Worm (Caenorhabditis elegans): Measurements from ENCODE around the gene C27F2.10.

Gene C27F2.10

ce11 chrIII:4962393-4962792 lies 24.3 kb downstream of the C27F2.10 start, which contains the start of gene vps-22:
Gene vps-22, minus strand, starts transcription at chrIII:4962493.
- TF ChIP-seq egl-5 (tag; optimal IDR thresholded peaks at IDR 0.05) (no peak), pha-4 (tag; optimal IDR thresholded peaks at IDR 0.05) (no peak), ama-1 (optimal IDR thresholded peaks at IDR 0.05) (no peak), fkh-10 (GFP tag; optimal IDR thresholded peaks at IDR 0.05) (no peak), ztf-4 (tag; optimal IDR thresholded peaks at IDR 0.05) (no peak)

DNA sequence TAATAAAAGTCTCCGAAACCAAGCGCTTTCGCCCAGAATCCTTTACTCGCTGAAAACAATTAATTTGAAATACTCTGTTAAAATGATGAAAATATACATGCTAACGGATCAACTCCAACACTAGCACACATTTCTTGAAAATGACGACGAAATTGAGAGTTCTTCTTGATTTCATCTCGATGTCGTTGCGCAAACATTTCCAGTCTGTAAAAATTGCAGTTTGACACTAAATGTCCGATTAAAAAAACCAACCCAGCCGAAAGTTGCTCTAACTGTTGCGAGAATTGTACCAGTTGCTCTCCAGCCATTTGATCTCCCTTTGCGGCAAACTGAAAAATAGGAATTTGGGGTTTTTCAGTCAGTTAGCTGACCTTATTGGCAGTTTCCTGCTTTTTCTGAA lies 25.4 kb downstream of the C27F2.10 start:
- TF ChIP-seq unc-39 (tag; optimal IDR thresholded peaks at IDR 0.05) (no peak), nhr-67 (tag; optimal IDR thresholded peaks at IDR 0.05) (no peak), ceh-16 (tag; optimal IDR thresholded peaks at IDR 0.05) (no peak), nhr-25 (tag; optimal IDR thresholded peaks at IDR 0.05) (no peak), ztf-11 (tag; optimal IDR thresholded peaks at IDR 0.05) (no peak), lin-39 (tag; optimal IDR thresholded peaks at IDR 0.05) (no peak), nhr-28 (tag; optimal IDR thresholded peaks at IDR 0.05) (no peak), nhr-12 (tag; optimal IDR thresholded peaks at IDR 0.05) (no peak), pha-4 (tag; optimal IDR thresholded peaks at IDR 0.05) (no peak), ztf-4 (tag; optimal IDR thresholded peaks at IDR 0.05) (no peak), jun-1 (tag; optimal IDR thresholded peaks at IDR 0.05) (no peak), aly-2 (tag; optimal IDR thresholded peaks at IDR 0.05) (no peak), pqm-1 (tag; optimal IDR thresholded peaks at IDR 0.05) (no peak)

DNA sequence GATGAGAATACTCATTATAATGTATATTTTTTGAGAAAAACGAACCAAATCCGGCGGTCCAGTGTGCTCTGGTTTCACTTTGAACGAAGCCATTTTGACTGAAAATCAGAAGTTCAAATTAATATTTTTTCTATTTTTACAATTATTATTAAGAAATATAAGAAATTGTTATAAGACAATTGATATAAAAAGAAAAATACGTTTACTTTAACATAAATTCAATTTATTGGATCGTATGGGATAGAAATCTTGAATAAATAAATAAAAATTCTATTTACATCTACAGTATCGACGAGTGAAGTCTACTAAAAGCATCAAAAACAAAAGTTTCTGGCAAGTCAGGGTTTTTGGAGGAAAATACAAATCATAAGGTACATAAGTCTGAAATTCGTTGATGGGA lies 26.5 kb downstream of the C27F2.10 start, which contains the start of gene C27F2.4:
Gene C27F2.4 (minus strand): TSS at position 101 of the 400 bp plus-strand sequence.
- no peak for TF ChIP-seq mdl-1 (tag; optimal IDR thresholded peaks at IDR 0.05)
- TF ChIP-seq lsy-12 (tag; optimal IDR thresholded peaks at IDR 0.05) = no peak
- no peak for TF ChIP-seq nhr-77 (tag; optimal IDR thresholded peaks at IDR 0.05)
- TF ChIP-seq nhr-23 (tag; optimal IDR thresholded peaks at IDR 0.05) = no peak
- no peak for TF ChIP-seq ama-1 (optimal IDR thresholded peaks at IDR 0.05)
- TF ChIP-seq pha-4 (tag; optimal IDR thresholded peaks at IDR 0.05) = no peak
- TF ChIP-seq sea-2 (GFP tag; optimal IDR thresholded peaks at IDR 0.05) = no peak

- TF ChIP-seq ceh-82 (tag; optimal IDR thresholded peaks at IDR 0.05) = no peak
- no peak for TF ChIP-seq elt-3 (tag; optimal IDR thresholded peaks at IDR 0.05)
- no peak for TF ChIP-seq fkh-10 (GFP tag; optimal IDR thresholded peaks at IDR 0.05)
- no peak for TF ChIP-seq skn-1 (tag; optimal IDR thresholded peaks at IDR 0.05)
- no peak for TF ChIP-seq lin-39 (tag; optimal IDR thresholded peaks at IDR 0.05)
- TF ChIP-seq ceh-9 (tag; optimal IDR thresholded peaks at IDR 0.05) = no peak
- TF ChIP-seq ama-1 (optimal IDR thresholded peaks at IDR 0.05) = no peak
- no peak for TF ChIP-seq nhr-76 (tag; optimal IDR thresholded peaks at IDR 0.05)
- no peak for TF ChIP-seq nfya-1 (tag; optimal IDR thresholded peaks at IDR 0.05; ENCODE audit: insufficient read depth)
- TF ChIP-seq mdl-1 (tag; optimal IDR thresholded peaks at IDR 0.05) = no peak
- TF ChIP-seq nhr-23 (tag; optimal IDR thresholded peaks at IDR 0.05) = no peak
These were observed 30.1 kb downstream of the C27F2.10 start, which contains the start of gene C26E6.1 for ce11 chrIII:4956566-4956965. Gene C26E6.1, plus strand, starts transcription at chrIII:4956866.

DNA sequence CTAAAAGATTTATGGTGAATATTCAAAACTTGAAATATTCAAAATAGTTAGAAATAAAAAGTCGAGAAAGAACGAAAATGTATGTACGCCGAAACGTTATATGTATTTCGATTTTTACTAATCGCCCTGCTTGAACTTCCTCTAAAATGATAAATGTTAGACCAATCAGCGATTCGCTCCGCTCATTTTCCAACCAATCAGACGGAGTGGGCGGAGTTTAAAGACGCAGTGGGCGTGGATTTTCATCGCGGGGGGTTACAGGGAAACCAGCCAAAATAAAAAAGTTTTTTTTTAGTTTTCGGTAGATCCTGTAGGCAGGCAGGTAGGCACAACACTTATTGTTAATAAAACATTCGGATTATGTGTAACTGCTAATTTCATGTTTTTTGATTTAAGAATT lies 33.7 kb downstream of the C27F2.10 start:
- TF ChIP-seq nhr-77 (tag; optimal IDR thresholded peaks at IDR 0.05) (no peak), lin-15B (tag; optimal IDR thresholded peaks at IDR 0.05) (no peak), pqm-1 (tag; optimal IDR thresholded peaks at IDR 0.05) (no peak), ceh-28 (tag; optimal IDR thresholded peaks at IDR 0.05) (no peak), nfya-1 (tag; optimal IDR thresholded peaks at IDR 0.05; ENCODE audit: insufficient read depth) (peak; percentile 94)

DNA sequence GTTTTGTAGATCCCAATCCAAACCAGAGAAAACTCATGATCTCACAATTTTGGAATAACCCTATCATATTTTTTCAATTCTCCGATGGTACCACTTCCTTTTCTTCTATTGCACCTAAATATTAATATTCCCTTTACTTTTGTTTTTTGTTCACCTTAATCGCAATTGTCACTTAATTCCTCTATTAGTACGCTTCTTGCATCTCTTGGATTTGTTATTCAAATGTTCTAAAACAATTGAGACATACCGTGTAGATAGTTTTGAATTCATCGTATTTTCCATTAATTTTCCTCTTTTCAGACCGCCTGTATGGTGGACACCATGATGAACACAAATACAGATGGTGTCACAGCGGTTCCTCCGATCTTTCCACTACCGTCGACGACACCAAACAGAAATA lies 34.9 kb downstream of the C27F2.10 start, which contains the start of gene flh-2:
Gene flh-2 (plus strand): TSS at position 301 of the 400 bp plus-strand sequence.
- TF ChIP-seq elt-2 (tag; optimal IDR thresholded peaks at IDR 0.05) (no peak), nhr-25 (tag; optimal IDR thresholded peaks at IDR 0.05) (no peak), fkh-10 (GFP tag; optimal IDR thresholded peaks at IDR 0.05) (no peak), ceh-16 (tag; optimal IDR thresholded peaks at IDR 0.05) (no peak), sea-2 (GFP tag; optimal IDR thresholded peaks at IDR 0.05) (no peak)

- TF ChIP-seq ztf-4 (tag; optimal IDR thresholded peaks at IDR 0.05) = no peak
- TF ChIP-seq fkh-2 (tag; optimal IDR thresholded peaks at IDR 0.05) = no peak
- TF ChIP-seq nfya-1 (tag; optimal IDR thresholded peaks at IDR 0.05; ENCODE audit: insufficient read depth) = peak; percentile 43
- TF ChIP-seq egl-5 (tag; optimal IDR thresholded peaks at IDR 0.05) = peak; percentile 26
- TF ChIP-seq sea-2 (GFP tag; optimal IDR thresholded peaks at IDR 0.05) = no peak
- TF ChIP-seq hmg-11 (tag; optimal IDR thresholded peaks at IDR 0.05) = peak; percentile 6
- no peak for TF ChIP-seq pqm-1 (tag; optimal IDR thresholded peaks at IDR 0.05)
- TF ChIP-seq lin-39 (tag; optimal IDR thresholded peaks at IDR 0.05) = peak; percentile 66
- TF ChIP-seq daf-12 (tag; optimal IDR thresholded peaks at IDR 0.05) = no peak
These were observed 35.5 kb downstream of the C27F2.10 start for ce11 chrIII:4951210-4951609.

All from whole organism, L3 larva.